Worm (Caenorhabditis elegans) whole organism, midembryonic: ENCODE measurements around the gene F36H1.12.
A peak's percentile ranks its signal among the peaks of the same experiment; 100 is the strongest.

ENCODE experiments used
- T22C8.4 ChIP-seq: fragments of 200-800 bp; sonication (Bioruptor generic); IDR thresholded peaks from 2 replicates; pipeline ENCODE4 v1.3.6; 2022; ENCODE audit warnings: missing genetic modification characterization, missing compliant biosample characterization
- cog-1 ChIP-seq: sonication (generic microtip); optimal IDR thresholded peaks from 2 replicates; lab custom pipeline; 2016; ENCODE audit warnings: missing genetic modification characterization, missing compliant biosample characterization
- flt-1 ChIP-seq: fragments of 200-800 bp; sonication (Bioruptor generic); IDR thresholded peaks from 2 replicates; pipeline ENCODE4 v1.3.6; 2022; ENCODE audit warnings: missing genetic modification characterization, missing compliant biosample characterization
- klf-2 ChIP-seq: fragments of 200-800 bp; sonication (Bioruptor generic); conservative IDR thresholded peaks from 2 replicates; pipeline ENCODE4 v1.3.6; 2022; ENCODE audit warnings: missing genetic modification reagents, missing genetic modification characterization, missing compliant biosample characterization
- med-1 ChIP-seq: sonication (generic microtip); optimal IDR thresholded peaks from 2 replicates; lab custom pipeline; 2017; ENCODE audit warnings: missing genetic modification characterization, mild to moderate bottlenecking, missing compliant biosample characterization, antibody characterized with exemption, missing genetic modification reagents; ENCODE audit not compliant: insufficient read depth
- ref-1 ChIP-seq: fragments of 200-800 bp; sonication (Bioruptor generic); conservative IDR thresholded peaks from 2 replicates; pipeline ENCODE4 v1.3.6; 2022; ENCODE audit warnings: missing genetic modification reagents, missing genetic modification characterization, missing compliant biosample characterization
- tab-1 ChIP-seq: fragments of 200-800 bp; sonication (Bioruptor generic); IDR thresholded peaks from 2 replicates; pipeline ENCODE4 v1.3.6; 2022; ENCODE audit warnings: missing genetic modification characterization, missing compliant biosample characterization
- ztf-23 ChIP-seq: fragments of 200-800 bp; sonication (Bioruptor generic); IDR thresholded peaks from 2 replicates; pipeline ENCODE4 v1.3.6; 2022; ENCODE audit warnings: missing genetic modification reagents, missing genetic modification characterization, missing compliant biosample characterization
- ztf-29 ChIP-seq: fragments of 200-800 bp; sonication (Bioruptor generic); IDR thresholded peaks from 2 replicates; pipeline ENCODE4 v1.3.6; 2022; ENCODE audit warnings: missing genetic modification reagents, missing genetic modification characterization, missing compliant biosample characterization

The F36H1.12 gene

DNA sequence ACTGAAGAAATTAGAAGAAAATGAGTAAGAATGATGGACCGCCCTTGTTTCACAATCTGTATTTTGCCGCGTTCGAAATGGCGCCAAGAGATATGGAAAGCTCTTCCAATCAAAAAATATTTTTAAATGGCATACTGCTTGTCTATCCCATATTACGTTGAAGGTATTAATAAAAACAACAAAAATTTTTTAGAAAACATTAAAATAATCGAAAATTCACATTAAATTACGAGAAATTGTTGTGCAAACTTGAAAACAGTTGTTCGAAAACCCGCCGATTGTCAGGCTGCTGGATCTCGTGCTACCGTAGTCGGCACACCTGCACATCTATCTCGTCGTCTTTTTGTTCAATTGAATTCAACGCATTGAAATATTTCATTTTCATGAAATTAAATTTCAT lies 30.1 kb upstream of the F36H1.12 start, which contains the start of gene klc-1:
Gene klc-1, plus strand, starts transcription at position 127 of the 400 bp plus-strand sequence.
- no peak for TF ChIP-seq ref-1 (GFP tag; lab: Robert Waterston, UW)
- TF ChIP-seq med-1 (GFP tag; lab: Kevin White, UChicago): no peak

- TF ChIP-seq ref-1 (GFP tag; lab: Robert Waterston, UW) (no peak), flt-1 (no peak), ztf-29 (GFP tag; lab: Robert Waterston, UW) (no peak), med-1 (GFP tag; lab: Kevin White, UChicago) (no peak), T22C8.4 (GFP tag; lab: Robert Waterston, UW) (peak; percentile 91), ztf-23 (peak; percentile 70), cog-1 (peak; percentile 63), tab-1 (no peak), klf-2 (GFP tag; lab: Robert Waterston, UW) (no peak)
Observed at ce11 chrIV:11082789-11083235, 29.3 kb upstream of the F36H1.12 start.

- TF ChIP-seq T22C8.4 (GFP tag; lab: Robert Waterston, UW): no peak
- no peak for TF ChIP-seq cog-1
- no peak for TF ChIP-seq ztf-29 (GFP tag; lab: Robert Waterston, UW)
- TF ChIP-seq flt-1: no peak
- TF ChIP-seq klf-2 (GFP tag; lab: Robert Waterston, UW): no peak
- no peak for TF ChIP-seq tab-1
Observed at ce11 chrIV:11082153-11082552, 28.7 kb upstream of the F36H1.12 start, which contains the start of gene let-70. TSS of gene let-70 (minus strand) at chrIV:11082253.

ce11 chrIV:11080823-11081285 lies 27.4 kb upstream of the F36H1.12 start, which contains the start of gene atg-7:
TSS of gene atg-7 (minus strand) at chrIV:11081055.
- TF ChIP-seq med-1 (GFP tag; lab: Kevin White, UChicago) (no peak), tab-1 (no peak), ztf-29 (GFP tag; lab: Robert Waterston, UW) (no peak), klf-2 (GFP tag; lab: Robert Waterston, UW) (no peak), flt-1 (no peak), ztf-23 (no peak), T22C8.4 (GFP tag; lab: Robert Waterston, UW) (no peak), ref-1 (GFP tag; lab: Robert Waterston, UW) (no peak), cog-1 (no peak)

ce11 chrIV:11078482-11078881 lies 25.0 kb upstream of the F36H1.12 start, which contains the start of gene Y5F2A.4:
TSS of gene Y5F2A.4 (minus strand) at chrIV:11078582.
- TF ChIP-seq ztf-29 (GFP tag; lab: Robert Waterston, UW) (no peak), ztf-23 (no peak), T22C8.4 (GFP tag; lab: Robert Waterston, UW) (no peak), med-1 (GFP tag; lab: Kevin White, UChicago) (no peak), tab-1 (no peak), flt-1 (no peak), cog-1 (no peak), ref-1 (GFP tag; lab: Robert Waterston, UW) (no peak), klf-2 (GFP tag; lab: Robert Waterston, UW) (no peak)

ce11 chrIV:11068314-11068713 lies 14.8 kb upstream of the F36H1.12 start:
- TF ChIP-seq ztf-23 (no peak), cog-1 (no peak), ztf-29 (GFP tag; lab: Robert Waterston, UW) (no peak), klf-2 (GFP tag; lab: Robert Waterston, UW) (no peak), flt-1 (no peak), T22C8.4 (GFP tag; lab: Robert Waterston, UW) (no peak), tab-1 (no peak), med-1 (GFP tag; lab: Kevin White, UChicago) (no peak), ref-1 (GFP tag; lab: Robert Waterston, UW) (no peak)

ce11 chrIV:11067003-11067402 lies 13.5 kb upstream of the F36H1.12 start, which contains the start of gene ttr-17:
TSS of gene ttr-17 (minus strand) at chrIV:11067026.
- no peak for TF ChIP-seq tab-1
- TF ChIP-seq T22C8.4 (GFP tag; lab: Robert Waterston, UW): no peak
- TF ChIP-seq cog-1: no peak
- TF ChIP-seq ztf-23: no peak
- TF ChIP-seq flt-1: no peak
- TF ChIP-seq med-1 (GFP tag; lab: Kevin White, UChicago): no peak
- no peak for TF ChIP-seq ref-1 (GFP tag; lab: Robert Waterston, UW)
- no peak for TF ChIP-seq ztf-29 (GFP tag; lab: Robert Waterston, UW)
- TF ChIP-seq klf-2 (GFP tag; lab: Robert Waterston, UW): no peak

DNA sequence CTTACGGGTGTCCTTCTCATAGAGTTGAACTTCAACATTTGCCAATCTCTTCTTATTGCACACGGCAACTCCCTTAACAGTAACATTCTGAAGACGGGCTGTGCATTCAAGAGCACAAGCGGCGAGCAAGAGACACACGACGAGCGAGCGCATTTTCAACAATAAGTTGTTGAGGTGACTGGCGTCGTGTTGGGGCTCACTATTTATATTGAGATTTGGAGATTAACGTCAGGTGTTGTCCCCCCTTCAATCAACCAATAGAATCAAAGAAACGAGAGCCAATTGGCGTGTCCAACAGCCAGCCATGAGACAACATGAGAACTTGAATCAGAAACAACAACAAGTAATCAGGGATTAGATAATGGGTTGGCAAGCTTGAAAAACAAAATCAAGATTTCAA lies 10.5 kb upstream of the F36H1.12 start, which contains the start of gene ttr-16:
Gene ttr-16, minus strand, starts transcription at position 176 of the 400 bp plus-strand sequence.
- 0 out of 2 replicates have a peak, but pooled peaks have one; percentile 5 for TF ChIP-seq flt-1
- no peak for TF ChIP-seq tab-1
- no peak for TF ChIP-seq klf-2 (GFP tag; lab: Robert Waterston, UW)

ce11 chrIV:11062984-11063613 lies 9.6 kb upstream of the F36H1.12 start:
- TF ChIP-seq T22C8.4 (GFP tag; lab: Robert Waterston, UW): no peak
- no peak for TF ChIP-seq ztf-29 (GFP tag; lab: Robert Waterston, UW)
- no peak for TF ChIP-seq klf-2 (GFP tag; lab: Robert Waterston, UW)
- no peak for TF ChIP-seq cog-1
- TF ChIP-seq ref-1 (GFP tag; lab: Robert Waterston, UW): no peak
- no peak for TF ChIP-seq tab-1
- TF ChIP-seq flt-1: no peak
- TF ChIP-seq med-1 (GFP tag; lab: Kevin White, UChicago): no peak
- TF ChIP-seq ztf-23: no peak

- TF ChIP-seq med-1 (GFP tag; lab: Kevin White, UChicago): no peak
- no peak for TF ChIP-seq klf-2 (GFP tag; lab: Robert Waterston, UW)
- no peak for TF ChIP-seq ref-1 (GFP tag; lab: Robert Waterston, UW)
- TF ChIP-seq ztf-29 (GFP tag; lab: Robert Waterston, UW): no peak
- no peak for TF ChIP-seq ztf-23
- no peak for TF ChIP-seq cog-1
- TF ChIP-seq tab-1: no peak
- TF ChIP-seq flt-1: no peak
Observed at ce11 chrIV:11051963-11052362, 1.5 kb downstream of the F36H1.12 start.
